Worm (Caenorhabditis elegans) whole organism, late embryonic: ENCODE data around the gene srd-56.

Experiments used
- ama-1 ChIP-seq: fragments of 150-350 bp; optimal IDR thresholded peaks from 2 replicates; lab custom pipeline; 2014
- ceh-2 ChIP-seq: sonication (generic microtip); optimal IDR thresholded peaks from 2 replicates; lab custom pipeline; 2016; ENCODE audit warnings: missing genotype, missing genetic modification characterization, missing compliant biosample characterization
- ceh-34 ChIP-seq: sonication (generic microtip); optimal IDR thresholded peaks from 2 replicates; lab custom pipeline; 2016; ENCODE audit warnings: mild to moderate bottlenecking, missing genetic modification characterization, missing compliant biosample characterization
- ceh-6 ChIP-seq: fragments of 200-800 bp; sonication (Bioruptor generic); optimal IDR thresholded peaks from 2 replicates; lab custom pipeline; 2018; ENCODE audit warnings: mild to moderate bottlenecking, missing genetic modification characterization, missing compliant biosample characterization
- ceh-9 ChIP-seq: sonication (generic microtip); optimal IDR thresholded peaks from 2 replicates; lab custom pipeline; 2016; ENCODE audit warnings: mild to moderate bottlenecking, missing genetic modification characterization, inconsistent platforms, missing compliant biosample characterization
- elt-2 ChIP-seq: sonication (generic microtip); optimal IDR thresholded peaks from 2 replicates; lab custom pipeline; 2016; ENCODE audit warnings: missing genetic modification reagents, missing genetic modification characterization, missing compliant biosample characterization
- gmeb-2 ChIP-seq: sonication (generic microtip); optimal IDR thresholded peaks from 2 replicates; lab custom pipeline; 2016; ENCODE audit warnings: missing genetic modification characterization, inconsistent platforms, missing compliant biosample characterization
- nhr-11 ChIP-seq: fragments of 150-350 bp; optimal IDR thresholded peaks from 2 replicates; lab custom pipeline; 2014; ENCODE audit warnings: missing biosample characterization, missing genetic modification characterization
- pag-3 ChIP-seq: sonication (generic microtip); optimal IDR thresholded peaks from 2 replicates; lab custom pipeline; 2016; ENCODE audit warnings: missing compliant biosample characterization, missing genetic modification characterization, borderline replicate concordance
- pha-4 ChIP-seq: fragments of 150-350 bp; optimal IDR thresholded peaks from 2 replicates; lab custom pipeline; 2018; ENCODE audit warnings: missing biosample characterization, missing genetic modification reagents, missing genetic modification characterization
- pros-1 ChIP-seq: fragments of 150-350 bp; optimal IDR thresholded peaks from 2 replicates; lab custom pipeline; 2014; ENCODE audit warnings: missing biosample characterization, missing genetic modification reagents, missing genetic modification characterization
- sox-4 ChIP-seq: sonication (generic microtip); optimal IDR thresholded peaks from 2 replicates; lab custom pipeline; 2017; ENCODE audit warnings: mild to moderate bottlenecking, missing genetic modification characterization, inconsistent platforms, missing compliant biosample characterization
- syd-9 ChIP-seq: sonication (generic microtip); optimal IDR thresholded peaks from 2 replicates; lab custom pipeline; 2016; ENCODE audit warnings: mild to moderate bottlenecking, missing genetic modification characterization, moderate library complexity, missing compliant biosample characterization
- unc-55 ChIP-seq: sonication (generic microtip); optimal IDR thresholded peaks from 2 replicates; lab custom pipeline; 2017; ENCODE audit warnings: missing biosample characterization, missing genetic modification reagents, missing genetic modification characterization

- TF ChIP-seq ceh-9 (tag; lab: Kevin White, UChicago), result no peak
- no peak for TF ChIP-seq unc-55 (GFP tag; lab: Kevin White, UChicago)
- no peak for TF ChIP-seq elt-2 (tag; lab: Kevin White, UChicago)
- TF ChIP-seq gmeb-2 (tag; lab: Kevin White, UChicago), result no peak
- TF ChIP-seq ama-1, result no peak
- TF ChIP-seq nhr-11 (tag; lab: Kevin White, UChicago), result no peak
- TF ChIP-seq ceh-2 (tag; lab: Kevin White, UChicago), result no peak
- TF ChIP-seq pag-3 (tag; lab: Kevin White, UChicago), result no peak
- no peak for TF ChIP-seq pha-4
- no peak for TF ChIP-seq ceh-6 (GFP tag; lab: Kevin White, UChicago)
- TF ChIP-seq syd-9, result no peak
- no peak for TF ChIP-seq sox-4 (tag; lab: Kevin White, UChicago)
- no peak for TF ChIP-seq pros-1 (tag; lab: Kevin White, UChicago)
- no peak for TF ChIP-seq ceh-34 (tag; lab: Kevin White, UChicago)
Measured at ce11 chrII:7233274-7233673, 30.3 kb upstream of the srd-56 start.
